Fruit fly (Drosophila melanogaster) Kc167 (cell line): ENCODE results near the gene aln.

Source experiments
- Sin3A ChIP-seq: fragments of >200 bp; optimal IDR thresholded peaks from 2 replicates; lab custom pipeline; 2018; ENCODE audit warnings: missing external identifiers
- h ChIP-seq: fragments of >200 bp; optimal IDR thresholded peaks from 3 replicates; lab custom pipeline; 2018; ENCODE audit warnings: missing external identifiers
- insv ChIP-seq: fragments of >200 bp; optimal IDR thresholded peaks from 3 replicates; lab custom pipeline; 2018; ENCODE audit warnings: missing external identifiers
- psq ChIP-seq: fragments of >200 bp; optimal IDR thresholded peaks from 2 replicates; lab custom pipeline; 2017; ENCODE audit warnings: missing external identifiers
- ttk ChIP-seq: sonication (Bioruptor generic); optimal IDR thresholded peaks from 2 replicates; lab custom pipeline; 2017; ENCODE audit warnings: missing external identifiers

DNA sequence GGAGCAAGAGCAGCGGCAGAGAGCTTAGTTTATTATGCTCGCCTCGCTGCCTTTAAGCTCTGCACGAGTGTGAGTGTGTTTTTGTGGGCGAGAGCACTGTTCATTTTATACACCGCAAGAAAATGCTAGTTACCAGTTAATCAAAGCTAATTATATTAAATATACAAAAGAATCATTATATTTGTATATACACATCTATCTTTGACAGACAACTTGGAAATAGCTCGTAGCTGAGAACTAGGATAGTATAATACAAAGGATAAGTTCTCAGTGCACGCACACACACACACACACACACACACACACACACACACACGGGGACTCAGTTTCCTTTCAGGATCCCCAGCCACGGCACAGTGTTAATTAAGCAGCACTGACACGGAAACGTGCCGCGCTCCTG is 17.2 kb downstream of the aln start:
- no peak for TF ChIP-seq h
- no peak for TF ChIP-seq Sin3A (lab: Kevin White, UChicago)
- no peak for TF ChIP-seq psq
- no peak for TF ChIP-seq insv (lab: Kevin White, UChicago)
- TF ChIP-seq ttk (lab: Kevin White, UChicago): no peak
